Fruit fly (Drosophila melanogaster): Measurements from ENCODE around the gene CG11050.

CG11050 gene

DNA sequence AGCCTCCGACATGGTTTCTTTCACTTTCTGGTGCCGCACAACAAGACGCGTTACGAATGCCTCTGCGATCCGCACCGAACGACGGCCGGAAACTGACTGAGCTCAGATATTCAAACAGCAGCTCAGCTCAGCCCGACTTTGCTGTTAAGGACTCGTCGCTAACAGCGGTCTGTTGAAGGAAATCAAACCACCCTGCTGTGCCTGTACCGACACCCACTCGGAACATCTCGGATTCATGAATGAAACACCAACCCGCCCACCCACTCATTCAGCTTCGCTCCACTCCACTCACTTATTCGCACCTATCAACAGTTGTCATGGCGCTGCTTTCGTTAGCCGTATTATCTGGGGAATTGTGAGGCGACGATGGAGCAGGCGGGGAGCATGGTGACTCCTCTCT, 21.5 kb downstream of the CG11050 start, which contains the start of gene Oatp26F:
Gene Oatp26F (minus strand): TSS at position 101 of the 400 bp plus-strand sequence.
- no peak for TF ChIP-seq h (GFP tag; optimal IDR thresholded peaks at IDR 0.05)
- no peak for TF ChIP-seq psq (GFP tag; optimal IDR thresholded peaks at IDR 0.05)
- TF ChIP-seq Myc (optimal IDR thresholded peaks at IDR 0.05), result no peak
- no peak for TF ChIP-seq pan (optimal IDR thresholded peaks at IDR 0.05)
- TF ChIP-seq Mio (GFP tag; optimal IDR thresholded peaks at IDR 0.05), result no peak
- TF ChIP-seq Vsx2 (GFP tag; optimal IDR thresholded peaks at IDR 0.05; ENCODE audit: partially characterized antibody), result no peak
- TF ChIP-seq GATAd (GFP tag; optimal IDR thresholded peaks at IDR 0.05), result no peak
- no peak for TF ChIP-seq tai (GFP tag; optimal IDR thresholded peaks at IDR 0.05)
- TF ChIP-seq CrebA (GFP tag; optimal IDR thresholded peaks at IDR 0.05; ENCODE audit: borderline replicate concordance), result no peak
- TF ChIP-seq OdsH (GFP tag; optimal IDR thresholded peaks at IDR 0.05), result no peak
- TF ChIP-seq lola (GFP tag; optimal IDR thresholded peaks at IDR 0.05), result no peak
- TF ChIP-seq Dfd (GFP tag; optimal IDR thresholded peaks at IDR 0.05), result no peak
- no peak for TF ChIP-seq Jra (GFP tag; optimal IDR thresholded peaks at IDR 0.05)

DNA sequence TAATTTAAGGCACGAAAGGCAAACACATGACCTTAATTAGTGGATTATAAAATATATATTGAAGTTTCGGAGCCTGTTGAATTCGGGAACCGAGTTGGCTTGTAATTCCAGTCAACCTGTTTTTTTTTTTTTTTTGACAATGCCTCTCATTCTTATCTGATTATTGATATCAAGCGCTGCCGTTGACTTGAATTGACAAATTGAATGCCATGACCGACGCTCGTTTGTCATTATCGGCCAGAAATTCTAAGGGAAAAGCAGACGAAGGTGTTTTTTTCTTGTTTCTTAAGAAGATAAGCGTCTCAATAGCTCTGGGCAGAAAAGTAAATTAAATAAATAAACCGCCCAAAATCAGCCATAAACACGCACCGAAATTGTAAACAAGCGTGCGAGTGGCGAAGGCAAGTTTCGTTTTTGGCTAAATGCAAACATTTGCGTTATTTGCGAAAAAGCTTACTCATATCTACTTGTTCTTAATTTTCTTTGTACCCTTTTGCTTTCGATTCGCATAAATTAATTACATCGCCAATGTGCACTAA, 32.5 kb downstream of the CG11050 start:
- TF ChIP-seq CrebA (GFP tag; optimal IDR thresholded peaks at IDR 0.05; ENCODE audit: borderline replicate concordance) (peak; percentile 32), Jra (GFP tag; optimal IDR thresholded peaks at IDR 0.05) (peak; percentile 25), Hr78 (GFP tag; optimal IDR thresholded peaks at IDR 0.05) (no peak), psq (GFP tag; optimal IDR thresholded peaks at IDR 0.05) (peak; percentile 33), dl (GFP tag; optimal IDR thresholded peaks at IDR 0.05; ENCODE audit: insufficient read depth in 1 of 2, partially characterized antibody in 2 of 2) (no peak), sage (GFP tag; optimal IDR thresholded peaks at IDR 0.05) (peak; percentile 25), foxo (GFP tag; optimal IDR thresholded peaks at IDR 0.05) (peak in 1 of 2 experiments; percentile 11), h (GFP tag; optimal IDR thresholded peaks at IDR 0.05) (peak; percentile 19), Rel (GFP tag; optimal IDR thresholded peaks at IDR 0.05) (no peak), Rel (tag; optimal IDR thresholded peaks at IDR 0.05) (no peak), OdsH (GFP tag; optimal IDR thresholded peaks at IDR 0.05) (peak; percentile 19)

DNA sequence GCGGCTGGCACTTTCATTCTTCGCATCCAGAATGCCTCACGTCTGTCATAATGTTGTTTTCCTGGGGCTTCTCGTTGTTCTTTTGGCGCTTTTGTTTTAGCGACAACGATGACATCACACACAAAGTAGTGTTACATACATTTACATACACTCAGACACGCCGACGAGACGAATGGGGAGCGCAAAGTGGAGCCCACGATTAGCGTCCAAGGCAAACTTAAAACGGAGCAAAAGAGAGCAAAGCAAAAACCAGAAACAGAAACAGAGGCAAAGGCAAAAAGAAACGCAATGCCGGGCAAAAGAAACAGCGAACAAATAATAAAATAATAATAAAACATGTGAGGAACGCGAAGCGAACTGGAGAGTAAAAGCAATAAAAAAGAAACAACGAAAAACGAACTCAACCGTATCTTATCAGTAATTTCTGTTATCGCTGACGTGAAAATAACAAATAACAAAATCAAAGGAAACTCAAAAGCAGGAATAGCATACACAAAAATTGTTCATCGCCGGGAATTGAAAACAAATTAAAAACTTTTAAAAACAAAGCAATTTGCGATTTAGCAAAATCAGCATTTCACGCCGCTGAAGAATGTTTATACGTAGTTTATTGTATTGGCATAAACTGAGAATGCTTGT, 33.7 kb downstream of the CG11050 start:
- no peak for TF ChIP-seq usp (GFP tag; optimal IDR thresholded peaks at IDR 0.05)
- no peak for TF ChIP-seq ey (GFP tag; optimal IDR thresholded peaks at IDR 0.05)
- no peak for TF ChIP-seq OdsH (GFP tag; optimal IDR thresholded peaks at IDR 0.05)
- TF ChIP-seq dmrt93B (GFP tag; optimal IDR thresholded peaks at IDR 0.05), result no peak
- no peak for TF ChIP-seq GATAd (GFP tag; optimal IDR thresholded peaks at IDR 0.05)
- peak; percentile 4 for TF ChIP-seq Sp1 (GFP tag; optimal IDR thresholded peaks at IDR 0.05)
- no peak for TF ChIP-seq N (GFP tag; optimal IDR thresholded peaks at IDR 0.05)
- TF ChIP-seq fru (GFP tag; optimal IDR thresholded peaks at IDR 0.05), result no peak
- no peak for TF ChIP-seq br (GFP tag; optimal IDR thresholded peaks at IDR 0.05)
- TF ChIP-seq Vsx2 (GFP tag; optimal IDR thresholded peaks at IDR 0.05; ENCODE audit: partially characterized antibody), result peak; percentile 7
- TF ChIP-seq Jra (GFP tag; optimal IDR thresholded peaks at IDR 0.05), result no peak
- TF ChIP-seq dsf (GFP tag; optimal IDR thresholded peaks at IDR 0.05; ENCODE audit: borderline replicate concordance), result no peak
- TF ChIP-seq pan (optimal IDR thresholded peaks at IDR 0.05), result no peak
- TF ChIP-seq woc (GFP tag; optimal IDR thresholded peaks at IDR 0.05), result no peak
- no peak for TF ChIP-seq Dif (GFP tag; optimal IDR thresholded peaks at IDR 0.05; ENCODE audit: partially characterized antibody)
- TF ChIP-seq Hr78 (GFP tag; optimal IDR thresholded peaks at IDR 0.05), result no peak
- TF ChIP-seq tai (GFP tag; optimal IDR thresholded peaks at IDR 0.05), result peak; percentile 35
- TF ChIP-seq foxo (GFP tag; optimal IDR thresholded peaks at IDR 0.05), result peak in 1 of 2 experiments; percentile 67
- TF ChIP-seq Mio (GFP tag; optimal IDR thresholded peaks at IDR 0.05), result no peak
- peak; percentile 61 for TF ChIP-seq Rel (GFP tag; optimal IDR thresholded peaks at IDR 0.05)
- TF ChIP-seq Rel (tag; optimal IDR thresholded peaks at IDR 0.05), result no peak
- TF ChIP-seq dl (GFP tag; optimal IDR thresholded peaks at IDR 0.05; ENCODE audit: insufficient read depth in 1 of 2, partially characterized antibody in 2 of 2), result no peak
- TF ChIP-seq Abd-B (GFP tag; optimal IDR thresholded peaks at IDR 0.05), result no peak
- no peak for TF ChIP-seq CrebA (GFP tag; optimal IDR thresholded peaks at IDR 0.05; ENCODE audit: borderline replicate concordance)
- peak; percentile 8 for TF ChIP-seq brk (GFP tag; optimal IDR thresholded peaks at IDR 0.05)
- peak; percentile 11 for TF ChIP-seq CG32264 (GFP tag; optimal IDR thresholded peaks at IDR 0.05)
- TF ChIP-seq jim (GFP tag; optimal IDR thresholded peaks at IDR 0.05), result no peak
- no peak for TF ChIP-seq HLH106 (tag; optimal IDR thresholded peaks at IDR 0.05)
- TF ChIP-seq Hr83 (GFP tag; optimal IDR thresholded peaks at IDR 0.05; ENCODE audit: poor library complexity, severe bottlenecking), result no peak
- TF ChIP-seq h (GFP tag; optimal IDR thresholded peaks at IDR 0.05), result no peak
- peak; percentile 4 for TF ChIP-seq rgr (GFP tag; optimal IDR thresholded peaks at IDR 0.05)
- TF ChIP-seq Dfd (GFP tag; optimal IDR thresholded peaks at IDR 0.05), result no peak
- no peak for TF ChIP-seq sv (GFP tag; optimal IDR thresholded peaks at IDR 0.05)
- no peak for TF ChIP-seq Hnf4 (GFP tag; optimal IDR thresholded peaks at IDR 0.05)
- peak; percentile 13 for TF ChIP-seq lola (GFP tag; optimal IDR thresholded peaks at IDR 0.05)
- TF ChIP-seq sage (GFP tag; optimal IDR thresholded peaks at IDR 0.05), result peak; percentile 51
- peak; percentile 97 for TF ChIP-seq psq (GFP tag; optimal IDR thresholded peaks at IDR 0.05)
- no peak for TF ChIP-seq CG9705 (GFP tag; optimal IDR thresholded peaks at IDR 0.05)
- TF ChIP-seq Myc (optimal IDR thresholded peaks at IDR 0.05), result no peak

All from whole organism, wandering third instar larva.